Worm (Caenorhabditis elegans) whole organism, L4/young adult: ENCODE results near the gene best-13.
"Not testable (repeated sequence)": the region's sequence is repeated elsewhere in the genome, so short reads cannot be mapped to it uniquely, and the experiment has no call there.

Experiments
- W03F9.2 ChIP-seq: fragments of 150-350 bp; optimal IDR thresholded peaks from 2 replicates; lab custom pipeline; 2014; ENCODE audit warnings: missing biosample characterization, missing genetic modification characterization
- dao-5 ChIP-seq: sonication (generic microtip); optimal IDR thresholded peaks from 2 replicates; lab custom pipeline; 2016; ENCODE audit warnings: missing genotype, missing genetic modification characterization, moderate library complexity, missing compliant biosample characterization
- him-1 ChIP-seq: sonication (generic microtip); optimal IDR thresholded peaks from 2 replicates; lab custom pipeline; 2016; ENCODE audit warnings: missing genotype, missing genetic modification reagents, missing genetic modification characterization, missing compliant biosample characterization

The best-13 gene

DNA sequence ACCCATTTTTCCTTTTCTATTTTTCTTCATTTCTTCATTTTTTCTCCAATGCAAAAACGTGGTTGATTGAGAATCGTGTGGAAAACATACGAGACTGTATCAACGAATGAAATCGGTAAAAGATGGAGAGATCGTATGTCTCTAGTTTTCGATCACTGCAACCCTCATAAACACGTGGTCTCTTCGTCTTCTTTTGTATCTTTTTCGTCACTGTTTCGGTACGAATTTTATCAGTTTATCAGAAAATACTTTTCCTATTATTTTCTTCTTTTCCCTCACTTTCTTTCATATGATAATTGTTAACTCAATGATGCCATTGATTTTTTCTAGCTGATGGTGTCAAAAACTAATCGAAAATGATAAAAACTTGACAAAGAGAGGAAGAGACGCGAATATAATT lies 28.1 kb upstream of the best-13 start:
- TF ChIP-seq dao-5 (tag; lab: Kevin White, UChicago) (no peak), W03F9.2 (no peak)

DNA sequence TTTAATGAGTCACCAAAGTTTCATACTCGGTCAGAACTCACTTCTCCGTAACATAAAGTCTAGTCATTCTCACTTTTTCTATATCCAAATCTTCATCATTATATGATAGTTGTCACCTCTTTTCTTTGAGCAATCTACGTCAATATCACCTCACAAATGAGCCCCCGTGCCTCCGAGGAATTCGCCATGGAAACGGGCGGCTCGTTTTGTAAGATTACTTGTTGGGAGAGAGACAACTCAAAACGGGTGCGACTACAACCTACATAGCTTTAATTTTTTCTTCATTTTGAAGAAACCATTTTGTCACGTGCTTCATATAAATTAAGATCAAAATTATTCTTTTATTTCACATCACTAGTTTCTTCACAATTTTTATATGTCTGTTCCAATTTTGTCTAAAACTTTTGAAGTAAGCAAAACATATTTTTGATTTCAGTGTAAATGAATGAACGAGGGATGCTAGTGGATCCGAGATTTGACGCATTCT lies 24.8 kb upstream of the best-13 start, which contains the start of gene nhr-4:
Gene nhr-4 (plus strand): TSS at position 437 of the 487 bp plus-strand sequence.
- TF ChIP-seq him-1 (tag; lab: Kevin White, UChicago): no peak
- no peak for TF ChIP-seq dao-5 (tag; lab: Kevin White, UChicago)
- TF ChIP-seq W03F9.2: no peak

DNA sequence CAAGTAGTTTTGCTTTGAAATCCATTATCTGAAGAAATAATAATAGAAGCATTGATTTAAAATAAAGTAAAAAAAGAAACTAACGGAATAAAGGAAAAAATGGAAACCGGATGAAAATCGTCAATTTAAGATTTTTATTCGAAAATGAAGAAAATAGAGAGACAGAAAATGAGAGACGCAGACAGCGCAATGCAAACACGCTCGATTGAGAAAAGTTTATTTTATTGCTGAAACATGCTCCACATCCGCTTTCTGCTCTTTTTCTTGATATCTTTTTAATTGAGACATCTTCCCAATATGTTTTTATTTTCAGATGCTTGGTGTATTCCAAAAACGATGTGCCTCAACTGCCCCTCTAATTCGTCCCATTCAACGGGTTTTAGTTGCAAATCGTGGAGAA lies 19.5 kb upstream of the best-13 start, which contains the start of the genes prp-18 and mccc-1:
Gene prp-18 (minus strand): TSS at position 127 of the 400 bp plus-strand sequence.
Gene mccc-1 (plus strand): TSS at position 314 of the 400 bp plus-strand sequence.
- no peak for TF ChIP-seq him-1 (tag; lab: Kevin White, UChicago)
- TF ChIP-seq dao-5 (tag; lab: Kevin White, UChicago): no peak
- no peak for TF ChIP-seq W03F9.2

ce11 chrIV:9889857-9890256 lies 13.9 kb upstream of the best-13 start, which contains the start of gene ttbk-3:
Gene ttbk-3, minus strand, starts transcription at chrIV:9889957.
- no peak for TF ChIP-seq dao-5 (tag; lab: Kevin White, UChicago)
- no peak for TF ChIP-seq W03F9.2
- TF ChIP-seq him-1 (tag; lab: Kevin White, UChicago): no peak

DNA sequence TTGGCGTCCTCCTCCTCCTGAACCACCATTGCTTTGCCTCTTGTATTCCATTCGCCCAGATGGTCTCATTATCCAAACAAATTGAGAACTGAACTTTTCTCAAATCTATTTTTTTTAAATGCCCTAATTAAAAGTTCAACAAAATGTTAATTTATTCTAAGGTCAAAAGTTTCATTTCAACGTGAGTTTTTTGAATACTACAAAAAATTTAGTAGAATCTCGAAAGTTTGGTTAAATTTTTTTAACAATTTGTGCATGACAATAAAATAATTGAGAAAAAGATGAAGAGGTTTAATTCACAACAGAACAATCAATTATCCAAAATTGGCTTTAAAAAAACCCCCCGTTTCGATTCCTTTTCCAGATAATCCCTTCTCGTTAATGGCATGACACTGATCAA lies 11.8 kb upstream of the best-13 start, which contains the start of gene F32B6.4:
Gene F32B6.4 (minus strand): TSS at position 101 of the 400 bp plus-strand sequence.
- TF ChIP-seq dao-5 (tag; lab: Kevin White, UChicago): no peak
- no peak for TF ChIP-seq him-1 (tag; lab: Kevin White, UChicago)
- no peak for TF ChIP-seq W03F9.2

DNA sequence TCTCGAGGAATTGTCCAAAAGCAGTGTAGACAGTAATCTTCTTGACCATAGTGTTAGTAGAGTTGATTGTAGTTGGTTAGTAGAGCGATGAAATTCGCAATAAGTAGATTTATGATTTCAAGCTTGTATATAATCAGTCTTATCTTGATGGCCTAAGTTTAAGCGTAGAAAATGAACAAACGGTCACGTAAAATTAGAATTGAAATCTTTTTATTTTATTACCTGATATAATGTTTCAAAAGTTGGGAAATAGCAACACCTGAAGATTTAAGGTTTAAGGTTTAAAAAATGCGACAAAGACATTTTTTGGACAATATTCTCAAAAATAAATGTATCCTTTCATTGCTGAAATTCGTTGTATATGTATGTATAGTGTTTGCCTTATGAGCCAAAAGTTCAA lies 10.1 kb upstream of the best-13 start, which contains the start of gene sss-1:
Gene sss-1 (minus strand): TSS at position 101 of the 400 bp plus-strand sequence.
- TF ChIP-seq dao-5 (tag; lab: Kevin White, UChicago); him-1 (tag; lab: Kevin White, UChicago); W03F9.2: not testable (repeated sequence)

ce11 chrIV:9894331-9894730 lies 9.4 kb upstream of the best-13 start, which contains the start of gene msp-77:
Gene msp-77, plus strand, starts transcription at chrIV:9894631.
- TF ChIP-seq him-1 (tag; lab: Kevin White, UChicago); dao-5 (tag; lab: Kevin White, UChicago); W03F9.2: not testable (repeated sequence)

- no peak for TF ChIP-seq dao-5 (tag; lab: Kevin White, UChicago)
- no peak for TF ChIP-seq W03F9.2
- TF ChIP-seq him-1 (tag; lab: Kevin White, UChicago): no peak
Observed at ce11 chrIV:9895088-9895487, 8.6 kb upstream of the best-13 start, which contains the start of gene ssp-32. Gene ssp-32, plus strand, starts transcription at chrIV:9895388.

DNA sequence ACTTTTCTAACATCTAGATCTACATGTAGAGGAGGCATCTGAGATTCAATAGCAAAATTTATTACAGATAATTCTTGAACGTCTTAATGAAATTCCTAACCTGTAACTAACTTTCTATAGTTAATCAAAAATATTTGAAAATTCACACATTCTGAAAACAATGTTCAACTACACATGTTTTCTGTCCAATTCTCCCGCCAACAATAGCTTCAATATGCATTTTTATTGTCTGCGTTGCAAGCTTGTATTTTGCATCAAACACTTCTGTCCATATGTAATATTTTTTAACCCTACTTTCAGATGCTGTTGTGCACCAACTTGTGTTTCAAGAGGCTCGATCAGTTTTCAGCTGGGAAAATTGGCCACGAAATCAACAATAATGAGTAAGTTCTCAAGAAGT lies 5.0 kb upstream of the best-13 start, which contains the start of gene tbc-3:
Gene tbc-3 (plus strand): TSS at position 301 of the 400 bp plus-strand sequence.
- TF ChIP-seq W03F9.2: no peak
- no peak for TF ChIP-seq dao-5 (tag; lab: Kevin White, UChicago)
- no peak for TF ChIP-seq him-1 (tag; lab: Kevin White, UChicago)

ce11 chrIV:9899227-9899626 lies 4.5 kb upstream of the best-13 start:
- TF ChIP-seq dao-5 (tag; lab: Kevin White, UChicago) (no peak), him-1 (tag; lab: Kevin White, UChicago) (no peak)

DNA sequence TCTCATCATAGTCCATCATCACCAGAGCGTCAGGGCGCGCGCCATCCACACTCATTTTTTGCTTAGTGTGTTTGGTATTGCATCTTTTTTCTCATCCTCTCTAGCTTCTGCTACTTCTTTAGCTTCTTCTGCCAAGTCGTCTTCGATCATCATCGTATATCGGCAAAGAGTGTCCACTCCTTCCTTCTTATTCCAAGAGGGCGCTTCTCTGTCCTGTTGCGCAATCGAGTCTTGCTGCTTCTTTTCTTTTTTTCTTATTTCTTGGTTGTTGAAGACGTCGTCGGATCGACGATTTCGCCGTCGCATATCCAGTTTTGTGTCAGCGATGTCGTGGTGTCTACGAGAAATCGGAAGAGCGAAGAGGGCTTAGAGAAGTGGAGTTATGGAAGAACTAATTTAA lies 9.4 kb downstream of the best-13 start:
- no peak for TF ChIP-seq him-1 (tag; lab: Kevin White, UChicago)
- TF ChIP-seq W03F9.2: no peak
- no peak for TF ChIP-seq dao-5 (tag; lab: Kevin White, UChicago)

DNA sequence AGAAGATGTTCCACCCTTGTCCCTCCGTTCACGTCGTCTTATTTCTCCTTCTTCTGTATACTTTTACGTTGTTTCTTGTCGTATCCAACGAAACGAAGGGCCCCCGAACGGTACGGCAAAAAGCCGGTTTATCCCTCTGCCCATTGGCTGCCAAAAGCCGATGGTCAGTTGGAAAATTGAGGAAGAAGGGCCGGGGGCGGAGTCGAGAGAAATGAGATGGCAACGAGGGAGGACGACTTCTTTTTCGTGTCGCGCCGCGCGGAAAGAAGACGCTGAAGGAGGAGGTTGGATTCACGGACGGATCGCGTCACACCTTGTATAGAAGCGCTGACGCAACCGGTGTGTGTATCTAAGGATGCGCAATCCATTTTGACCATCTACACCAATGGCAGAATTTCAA lies 11.4 kb downstream of the best-13 start:
- no peak for TF ChIP-seq him-1 (tag; lab: Kevin White, UChicago)
- TF ChIP-seq dao-5 (tag; lab: Kevin White, UChicago): no peak
- no peak for TF ChIP-seq W03F9.2

ce11 chrIV:9916224-9916623 lies 12.5 kb downstream of the best-13 start, which contains the start of gene bed-3:
Gene bed-3, plus strand, starts transcription at chrIV:9916524.
- TF ChIP-seq W03F9.2 (no peak), him-1 (tag; lab: Kevin White, UChicago) (no peak)

ce11 chrIV:9918021-9918420 lies 14.3 kb downstream of the best-13 start:
- TF ChIP-seq W03F9.2 (no peak), dao-5 (tag; lab: Kevin White, UChicago) (no peak), him-1 (tag; lab: Kevin White, UChicago) (no peak)

DNA sequence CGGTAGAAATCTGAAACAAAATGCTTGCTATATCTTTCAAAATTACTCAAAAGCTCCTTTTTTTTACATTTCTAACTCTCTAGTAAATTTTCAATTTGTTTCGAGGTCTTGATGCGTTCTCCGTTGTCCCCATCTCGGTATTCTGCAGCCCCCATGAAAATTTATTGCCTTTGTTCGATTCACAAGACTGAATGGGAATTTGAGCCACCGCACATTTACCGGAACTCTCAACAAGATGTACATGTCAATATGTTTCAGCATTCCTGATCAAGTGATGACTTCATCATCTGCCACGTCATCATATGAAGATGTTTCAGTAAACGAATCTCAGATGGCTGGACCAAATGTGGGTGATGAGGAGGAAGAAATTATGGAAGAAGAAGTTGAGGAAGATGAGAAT lies 16.7 kb downstream of the best-13 start:
- no peak for TF ChIP-seq dao-5 (tag; lab: Kevin White, UChicago)
- TF ChIP-seq him-1 (tag; lab: Kevin White, UChicago): no peak
- TF ChIP-seq W03F9.2: no peak
